Fruit fly (Drosophila melanogaster) whole organism, embryonic: ENCODE measurements around the gene lwr.
A peak's percentile ranks its signal among the peaks of the same experiment; 100 is the strongest.

ENCODE experiments used
- CG1024 ChIP-seq: fragments of 200-800 bp; sonication (Bioruptor generic); IDR thresholded peaks from 2 replicates; pipeline ENCODE4 v1.3.6; 2022; ENCODE audit warnings: missing biosample characterization, missing genetic modification characterization
- CG14860 ChIP-seq: fragments of 200-800 bp; sonication (Bioruptor generic); IDR thresholded peaks from 3 replicates; pipeline ENCODE4 v1.3.6; 2022; ENCODE audit warnings: missing biosample characterization, missing genetic modification characterization; ENCODE audit not compliant: partially characterized antibody
- CG15011 ChIP-seq: fragments of 200-800 bp; sonication (Bioruptor generic); optimal IDR thresholded peaks from 3 replicates; lab custom pipeline; 2018; ENCODE audit warnings: missing biosample characterization, mild to moderate bottlenecking, missing genetic modification characterization
- CG15479 ChIP-seq: fragments of 200-800 bp; sonication (Bioruptor generic); optimal IDR thresholded peaks from 3 replicates; lab custom pipeline; 2019; ENCODE audit warnings: missing biosample characterization, mild to moderate bottlenecking, missing genetic modification characterization, moderate library complexity
- CG17802 ChIP-seq: fragments of 200-800 bp; sonication (Bioruptor generic); optimal IDR thresholded peaks from 2 replicates; lab custom pipeline; 2018; ENCODE audit warnings: missing biosample characterization, mild to moderate bottlenecking, missing genetic modification characterization, moderate library complexity
- CG18599 ChIP-seq: fragments of 200-800 bp; sonication (Bioruptor generic); optimal IDR thresholded peaks from 3 replicates; lab custom pipeline; 2017; ENCODE audit warnings: missing biosample characterization, missing genetic modification characterization, mild to moderate bottlenecking, moderate library complexity, missing genetic modification reagents
- CG3065 ChIP-seq: fragments of 200-800 bp; sonication (Bioruptor generic); optimal IDR thresholded peaks from 2 replicates; lab custom pipeline; 2016; ENCODE audit warnings: missing biosample characterization, missing genetic modification characterization
- CG33213 ChIP-seq: fragments of 200-800 bp; sonication (Bioruptor generic); optimal IDR thresholded peaks from 3 replicates; lab custom pipeline; 2016; ENCODE audit warnings: missing biosample characterization, missing genetic modification characterization
- CG34224 ChIP-seq: fragments of 200-800 bp; sonication (Bioruptor generic); IDR thresholded peaks from 3 replicates; pipeline ENCODE4 v1.3.6; 2022; ENCODE audit warnings: missing biosample characterization, missing genetic modification characterization; ENCODE audit not compliant: partially characterized antibody
- CG4707 ChIP-seq: fragments of 200-800 bp; sonication (Bioruptor generic); optimal IDR thresholded peaks from 2 replicates; lab custom pipeline; 2018; ENCODE audit warnings: missing biosample characterization, mild to moderate bottlenecking, missing genetic modification characterization, moderate library complexity
- CG7556 ChIP-seq: fragments of 200-800 bp; sonication (Bioruptor generic); optimal IDR thresholded peaks from 2 replicates; lab custom pipeline; 2017; ENCODE audit warnings: missing biosample characterization, mild to moderate bottlenecking, missing genetic modification characterization
- CG8478 ChIP-seq: fragments of >200 bp; optimal IDR thresholded peaks from 2 replicates; lab custom pipeline; 2018
- CG8924 ChIP-seq: fragments of 200-800 bp; optimal IDR thresholded peaks from 3 replicates; lab custom pipeline; 2019; ENCODE audit warnings: missing biosample characterization, mild to moderate bottlenecking, missing genetic modification characterization, moderate library complexity
- D19B ChIP-seq: fragments of 200-800 bp; sonication (Bioruptor generic); optimal IDR thresholded peaks from 2 replicates; lab custom pipeline; 2017; ENCODE audit warnings: missing biosample characterization, mild to moderate bottlenecking, missing genetic modification characterization
- Dip3 ChIP-seq: fragments of 200-800 bp; sonication (Bioruptor generic); optimal IDR thresholded peaks from 3 replicates; lab custom pipeline; 2016; ENCODE audit warnings: missing biosample characterization, missing genetic modification characterization
- Lpt ChIP-seq: fragments of >200 bp; optimal IDR thresholded peaks from 2 replicates; lab custom pipeline; 2018; ENCODE audit warnings: missing biosample characterization, missing genetic modification characterization
- MTF-1 ChIP-seq: fragments of 200-800 bp; sonication (Bioruptor generic); optimal IDR thresholded peaks from 2 replicates; lab custom pipeline; 2018; ENCODE audit warnings: missing biosample characterization, mild to moderate bottlenecking, missing genetic modification characterization, borderline replicate concordance
- Med ChIP-seq: fragments of 200-800 bp; sonication (Bioruptor generic); peaks from one replicate; lab custom pipeline; 2016; ENCODE audit warnings: missing biosample characterization, missing genetic modification characterization, mild to moderate bottlenecking, inconsistent platforms, moderate library complexity
- NK7.1 ChIP-seq: fragments of 200-800 bp; sonication (Bioruptor generic); optimal IDR thresholded peaks from 3 replicates; lab custom pipeline; 2016; ENCODE audit warnings: missing biosample characterization, missing genetic modification characterization
- Neu2 ChIP-seq: fragments of 200-800 bp; sonication (Bioruptor generic); optimal IDR thresholded peaks from 3 replicates; lab custom pipeline; 2016; ENCODE audit warnings: missing biosample characterization, missing genetic modification characterization, borderline replicate concordance
- Nf-YB ChIP-seq: fragments of 200-800 bp; sonication (Bioruptor generic); optimal IDR thresholded peaks from 3 replicates; lab custom pipeline; 2019; ENCODE audit warnings: missing biosample characterization, mild to moderate bottlenecking, missing genetic modification characterization, moderate library complexity
- Nf-YC ChIP-seq: fragments of 200-800 bp; optimal IDR thresholded peaks from 3 replicates; lab custom pipeline; 2019; ENCODE audit warnings: missing biosample characterization, mild to moderate bottlenecking, missing genetic modification characterization, moderate library complexity
- Oli ChIP-seq: fragments of 200-800 bp; sonication (Bioruptor generic); optimal IDR thresholded peaks from 2 replicates; lab custom pipeline; 2018; ENCODE audit warnings: missing biosample characterization, mild to moderate bottlenecking, missing genetic modification characterization, moderate library complexity
- Opbp ChIP-seq: fragments of 200-800 bp; sonication (Bioruptor generic); IDR thresholded peaks from 3 replicates; pipeline ENCODE4 v1.3.6; 2022; ENCODE audit warnings: missing biosample characterization, missing genetic modification characterization; ENCODE audit not compliant: partially characterized antibody
- Taf1 ChIP-seq: fragments of 200-800 bp; sonication (Bioruptor generic); IDR thresholded peaks from 2 replicates; pipeline ENCODE4 v1.3.6; 2022; ENCODE audit warnings: missing biosample characterization, missing genetic modification characterization
- ac ChIP-seq: fragments of 200-800 bp; sonication (Bioruptor generic); optimal IDR thresholded peaks from 3 replicates; lab custom pipeline; 2017; ENCODE audit warnings: missing biosample characterization, mild to moderate bottlenecking, missing genetic modification characterization
- btn ChIP-seq: fragments of 200-800 bp; sonication (Bioruptor generic); optimal IDR thresholded peaks from 2 replicates; lab custom pipeline; 2016; ENCODE audit warnings: missing biosample characterization, missing genetic modification characterization
- cad ChIP-seq: fragments of >200 bp; optimal IDR thresholded peaks from 2 replicates; lab custom pipeline; 2017; ENCODE audit warnings: missing biosample characterization, missing genetic modification characterization
- cas ChIP-seq: fragments of 200-800 bp; sonication (Bioruptor generic); IDR thresholded peaks from 2 replicates; pipeline ENCODE4 v1.3.6; 2022; ENCODE audit warnings: missing biosample characterization, missing genetic modification characterization
- cato ChIP-seq: fragments of 200-800 bp; sonication (Bioruptor generic); optimal IDR thresholded peaks from 2 replicates; lab custom pipeline; 2016; ENCODE audit warnings: missing biosample characterization, missing genetic modification characterization, borderline replicate concordance
- crc ChIP-seq: fragments of 200-800 bp; sonication (Bioruptor generic); optimal IDR thresholded peaks from 2 replicates; lab custom pipeline; 2016; ENCODE audit warnings: missing biosample characterization, missing genetic modification characterization
- danr ChIP-seq: fragments of 200-800 bp; sonication (Bioruptor generic); IDR thresholded peaks from 2 replicates; pipeline ENCODE4 v1.3.6; 2022; ENCODE audit warnings: missing biosample characterization, missing genetic modification characterization
- esg ChIP-seq: fragments of 200-800 bp; sonication (Bioruptor generic); conservative IDR thresholded peaks from 2 replicates; pipeline ENCODE4 v1.3.6; 2022; ENCODE audit warnings: missing biosample characterization, missing genetic modification characterization
- mld ChIP-seq: fragments of 200-800 bp; sonication (Bioruptor generic); IDR thresholded peaks from 3 replicates; pipeline ENCODE4 v1.3.6; 2022; ENCODE audit warnings: missing biosample characterization, missing genetic modification characterization; ENCODE audit not compliant: partially characterized antibody
- nerfin-2 ChIP-seq: fragments of 200-800 bp; sonication (Bioruptor generic); IDR thresholded peaks from 2 replicates; pipeline ENCODE4 v1.3.6; 2022; ENCODE audit warnings: missing biosample characterization, missing genetic modification characterization; ENCODE audit not compliant: partially characterized antibody
- pan ChIP-seq, 4 experiments: fragments of >200 bp in 3 of 4; fragments of 200-800 bp in 1 of 4; sonication (Bioruptor generic) in 1 of 4; optimal IDR thresholded peaks in 3 of 4; IDR thresholded peaks in 1 of 4; 2 replicates each; pipeline versions ENCODE4 v1.3.6 to Lab custom; 2017 to 2022; ENCODE audit warnings: missing biosample characterization in 2 of 4, missing genetic modification characterization in 2 of 4, mixed read lengths in 1 of 4
- peb ChIP-seq: fragments of 200-800 bp; sonication (Bioruptor generic); IDR thresholded peaks from 2 replicates; pipeline ENCODE4 v1.3.6; 2022; ENCODE audit warnings: missing biosample characterization, missing genetic modification characterization
- pho ChIP-seq: fragments of 200-800 bp; sonication (Bioruptor generic); optimal IDR thresholded peaks from 2 replicates; lab custom pipeline; 2016; ENCODE audit warnings: missing biosample characterization, missing genetic modification characterization
- phol ChIP-seq: fragments of 200-800 bp; sonication (Bioruptor generic); optimal IDR thresholded peaks from 3 replicates; lab custom pipeline; 2018; ENCODE audit warnings: missing biosample characterization, mild to moderate bottlenecking, missing genetic modification characterization, moderate library complexity
- prd ChIP-seq, 3 experiments: fragments of >200 bp in 2 of 3; fragments of 200-800 bp in 1 of 3; sonication (Bioruptor generic) in 1 of 3; optimal IDR thresholded peaks in 2 of 3; IDR thresholded peaks in 1 of 3; 2 replicates in 2 of 3; 3 replicates in 1 of 3; pipeline versions ENCODE4 v1.3.6 to Lab custom; 2017 to 2022; ENCODE audit warnings: missing biosample characterization in 1 of 3, missing genetic modification characterization in 1 of 3
- pzg ChIP-seq: fragments of 200-800 bp; sonication (Bioruptor generic); optimal IDR thresholded peaks from 3 replicates; lab custom pipeline; 2018; ENCODE audit warnings: missing biosample characterization, mild to moderate bottlenecking, missing genetic modification characterization, moderate library complexity
- rib ChIP-seq: fragments of 200-800 bp; sonication (Bioruptor generic); IDR thresholded peaks from 2 replicates; pipeline ENCODE4 v1.3.6; 2022; ENCODE audit warnings: missing biosample characterization, missing genetic modification characterization
- schlank ChIP-seq: fragments of 200-800 bp; sonication (Bioruptor generic); optimal IDR thresholded peaks from 2 replicates; lab custom pipeline; 2018; ENCODE audit warnings: missing biosample characterization, mild to moderate bottlenecking, missing genetic modification characterization
- sens ChIP-seq: fragments of 200-800 bp; sonication (Bioruptor generic); peaks from one replicate; lab custom pipeline; 2016; ENCODE audit warnings: missing biosample characterization, missing genetic modification characterization
- sna ChIP-seq: fragments of 200-800 bp; sonication (Bioruptor generic); IDR thresholded peaks from 2 replicates; pipeline ENCODE4 v1.3.6; 2022; ENCODE audit warnings: missing biosample characterization, missing genetic modification characterization; ENCODE audit not compliant: partially characterized antibody
- toy ChIP-seq: fragments of 200-800 bp; sonication (Bioruptor generic); IDR thresholded peaks from 2 replicates; pipeline ENCODE4 v1.3.6; 2022; ENCODE audit warnings: missing biosample characterization, missing genetic modification characterization
- unc-4 ChIP-seq: fragments of 200-800 bp; sonication (Bioruptor generic); IDR thresholded peaks from 2 replicates; pipeline ENCODE4 v1.3.6; 2022; ENCODE audit warnings: missing biosample characterization, missing genetic modification characterization; ENCODE audit not compliant: partially characterized antibody
- zen ChIP-seq: fragments of 200-800 bp; sonication (Bioruptor generic); optimal IDR thresholded peaks from 3 replicates; lab custom pipeline; 2018; ENCODE audit warnings: missing biosample characterization, mild to moderate bottlenecking, missing genetic modification characterization, moderate library complexity
- zen2 ChIP-seq: fragments of 200-800 bp; sonication (Bioruptor generic); IDR thresholded peaks from 3 replicates; pipeline ENCODE4 v1.3.6; 2022; ENCODE audit warnings: missing biosample characterization, missing genetic modification characterization; ENCODE audit not compliant: partially characterized antibody

Gene lwr

DNA sequence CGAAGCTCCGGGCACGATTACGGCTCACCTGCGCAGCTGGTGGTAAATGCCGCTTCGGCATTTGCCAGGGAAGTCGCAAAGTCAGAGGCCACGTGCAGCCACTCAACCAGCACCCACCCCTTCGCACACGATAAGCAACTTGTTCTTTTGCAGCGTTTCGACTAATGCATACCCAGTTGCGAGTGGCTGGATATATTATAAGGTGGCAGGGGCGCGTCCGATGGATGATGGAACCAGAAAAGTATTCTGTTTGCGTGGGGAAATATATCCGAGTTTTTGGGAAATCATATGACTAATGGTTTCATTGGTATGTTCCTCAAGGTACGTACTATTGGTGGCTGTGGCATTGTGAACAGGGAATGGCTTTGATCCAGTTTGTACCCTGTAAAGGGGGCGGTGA, 7.3 kb upstream of the lwr start (continued):
- no peak for TF ChIP-seq crc
- TF ChIP-seq danr (GFP tag; lab: Robert Waterston, UW), result no peak
- TF ChIP-seq Nf-YB (GFP tag; lab: Kevin White, UChicago), result no peak
- TF ChIP-seq peb (GFP tag; lab: Robert Waterston, UW), result no peak
- TF ChIP-seq rib (GFP tag; lab: Robert Waterston, UW), result no peak
- TF ChIP-seq cato, result no peak
- TF ChIP-seq zen, result no peak
- TF ChIP-seq Neu2 (GFP tag; lab: Kevin White, UChicago), result no peak
- TF ChIP-seq zen2 (GFP tag; lab: Robert Waterston, UW), result no peak
- no peak for TF ChIP-seq pzg (GFP tag; lab: Kevin White, UChicago)
- TF ChIP-seq cad, result no peak
- no peak for TF ChIP-seq CG8478 (lab: Kevin White, UChicago)
- TF ChIP-seq Lpt (GFP tag; lab: Kevin White, UChicago), result no peak
- peak; percentile 55; the same call in 1 of the 3 replicates for TF ChIP-seq Opbp (GFP tag; lab: Robert Waterston, UW)
- TF ChIP-seq Med (GFP tag; lab: Kevin White, UChicago), result peak; percentile 50
- no peak for TF ChIP-seq Oli (tag; lab: Kevin White, UChicago)
- no peak for TF ChIP-seq toy (GFP tag; lab: Robert Waterston, UW)
- TF ChIP-seq CG15011 (GFP tag; lab: Kevin White, UChicago), result no peak
- no peak for TF ChIP-seq CG1024 (GFP tag; lab: Robert Waterston, UW)
- TF ChIP-seq btn (GFP tag; lab: Kevin White, UChicago), result no peak
- no peak for TF ChIP-seq pan (optimal IDR thresholded peaks at IDR 0.05; lab: Kevin White, UChicago)
- TF ChIP-seq pan (GFP tag; optimal IDR thresholded peaks at IDR 0.05 in 1 of 2, IDR thresholded peaks at IDR 0.05 in 1 of 2), result peak in 1 of 2 experiments; percentile 17
- TF ChIP-seq Dip3 (GFP tag; lab: Kevin White, UChicago), result no peak
- TF ChIP-seq CG7556 (GFP tag; lab: Kevin White, UChicago), result no peak
- peak; percentile 73 for TF ChIP-seq CG14860 (GFP tag; lab: Robert Waterston, UW)
- peak; percentile 61 for TF ChIP-seq D19B (GFP tag; lab: Kevin White, UChicago)
- no peak for TF ChIP-seq prd (optimal IDR thresholded peaks at IDR 0.05; lab: Kevin White, UChicago)
- TF ChIP-seq prd (GFP tag; IDR thresholded peaks at IDR 0.05; lab: Robert Waterston, UW), result 0 out of 3 replicates have a peak, but pooled peaks have one; percentile 11
- no peak for TF ChIP-seq MTF-1 (GFP tag; lab: Kevin White, UChicago)
- no peak for TF ChIP-seq CG8924
- TF ChIP-seq CG4707 (GFP tag; lab: Kevin White, UChicago), result no peak
- TF ChIP-seq CG15479, result no peak
- no peak for TF ChIP-seq CG33213 (GFP tag; lab: Kevin White, UChicago)
- TF ChIP-seq NK7.1 (GFP tag; lab: Kevin White, UChicago), result no peak
- no peak for TF ChIP-seq CG18599
- no peak for TF ChIP-seq CG17802
- TF ChIP-seq sens (GFP tag; lab: Kevin White, UChicago), result peak; percentile 3
- TF ChIP-seq ac, result no peak
- no peak for TF ChIP-seq CG34224 (GFP tag; lab: Robert Waterston, UW)
- TF ChIP-seq unc-4 (GFP tag; lab: Robert Waterston, UW), result no peak
- no peak for TF ChIP-seq phol (tag; lab: Kevin White, UChicago)
- peak; percentile 61; the same call in 1 of the 2 replicates for TF ChIP-seq nerfin-2
- no peak for TF ChIP-seq schlank (tag; lab: Kevin White, UChicago)
- TF ChIP-seq esg (GFP tag; lab: Robert Waterston, UW), result no peak
- TF ChIP-seq cas (GFP tag; lab: Robert Waterston, UW), result no peak
- TF ChIP-seq sna (GFP tag; lab: Robert Waterston, UW), result 0 out of 2 replicates have a peak, but pooled peaks have one; percentile 41
- no peak for TF ChIP-seq CG3065 (GFP tag; lab: Kevin White, UChicago)
- peak; percentile 39 for TF ChIP-seq Nf-YC (tag; lab: Kevin White, UChicago)
- no peak for TF ChIP-seq pho (GFP tag; lab: Kevin White, UChicago)
- no peak for TF ChIP-seq Taf1
- 0 out of 3 replicates have a peak, but pooled peaks have one; percentile 40 for TF ChIP-seq mld (GFP tag; lab: Robert Waterston, UW)
